Fruit fly (Drosophila melanogaster) whole organism, embryonic: ENCODE results near the gene dpr20.

ENCODE experiments used
- BEAF-32 ChIP-seq: fragments of 200-800 bp; sonication (Bioruptor generic); optimal IDR thresholded peaks from 3 replicates; lab custom pipeline; 2017; ENCODE audit warnings: missing biosample characterization, missing genetic modification characterization, mild to moderate bottlenecking, moderate library complexity, missing genetic modification reagents
- CG10565 ChIP-seq: fragments of 200-800 bp; sonication (Bioruptor generic); optimal IDR thresholded peaks from 3 replicates; lab custom pipeline; 2016; ENCODE audit warnings: missing biosample characterization, mild to moderate bottlenecking, missing genetic modification characterization
- CG10654 ChIP-seq: fragments of 200-800 bp; sonication (Bioruptor generic); optimal IDR thresholded peaks from 2 replicates; lab custom pipeline; 2016; ENCODE audit warnings: missing biosample characterization, missing genetic modification characterization
- CG12104 ChIP-seq: fragments of 200-800 bp; sonication (Bioruptor generic); optimal IDR thresholded peaks from 3 replicates; lab custom pipeline; 2016; ENCODE audit warnings: missing biosample characterization, missing genetic modification characterization
- CG15696 ChIP-seq: fragments of 200-800 bp; sonication (Bioruptor generic); optimal IDR thresholded peaks from 2 replicates; lab custom pipeline; 2019; ENCODE audit warnings: missing biosample characterization, mild to moderate bottlenecking, missing genetic modification characterization, moderate library complexity
- CG1647 ChIP-seq: fragments of 200-800 bp; sonication (Bioruptor generic); optimal IDR thresholded peaks from 3 replicates; lab custom pipeline; 2016; ENCODE audit warnings: missing biosample characterization, missing genetic modification characterization
- CG17328 ChIP-seq: fragments of 200-800 bp; sonication (Bioruptor generic); IDR thresholded peaks from 2 replicates; pipeline ENCODE4 v1.3.6; 2022; ENCODE audit warnings: missing biosample characterization, missing genetic modification characterization
- CG18599 ChIP-seq: fragments of 200-800 bp; sonication (Bioruptor generic); optimal IDR thresholded peaks from 3 replicates; lab custom pipeline; 2017; ENCODE audit warnings: missing biosample characterization, missing genetic modification characterization, mild to moderate bottlenecking, moderate library complexity, missing genetic modification reagents
- CG2678 ChIP-seq: fragments of 200-800 bp; sonication (Bioruptor generic); optimal IDR thresholded peaks from 3 replicates; lab custom pipeline; 2019; ENCODE audit warnings: missing biosample characterization, mild to moderate bottlenecking, missing genetic modification characterization, moderate library complexity
- CG30403 ChIP-seq: fragments of 200-800 bp; sonication (Bioruptor generic); optimal IDR thresholded peaks from 3 replicates; lab custom pipeline; 2016; ENCODE audit warnings: missing biosample characterization, missing genetic modification characterization
- CG3065 ChIP-seq: fragments of 200-800 bp; sonication (Bioruptor generic); optimal IDR thresholded peaks from 2 replicates; lab custom pipeline; 2016; ENCODE audit warnings: missing biosample characterization, missing genetic modification characterization
- CG31365 ChIP-seq: fragments of 200-800 bp; sonication (Bioruptor generic); optimal IDR thresholded peaks from 2 replicates; lab custom pipeline; 2018; ENCODE audit warnings: missing biosample characterization, mild to moderate bottlenecking, missing genetic modification characterization
- CG32772 ChIP-seq: fragments of 200-800 bp; sonication (Bioruptor generic); IDR thresholded peaks from 2 replicates; pipeline ENCODE4 v1.3.6; 2022; ENCODE audit warnings: missing biosample characterization, missing genetic modification characterization
- CG33557 ChIP-seq: fragments of 200-800 bp; sonication (Bioruptor generic); optimal IDR thresholded peaks from 2 replicates; lab custom pipeline; 2019; ENCODE audit warnings: missing biosample characterization, mild to moderate bottlenecking, missing genetic modification characterization, moderate library complexity
- CG3995 ChIP-seq: fragments of 200-800 bp; sonication (Bioruptor generic); optimal IDR thresholded peaks from 3 replicates; lab custom pipeline; 2016; ENCODE audit warnings: missing biosample characterization, missing genetic modification characterization
- CG6683 ChIP-seq: fragments of 200-800 bp; sonication (Bioruptor generic); optimal IDR thresholded peaks from 2 replicates; lab custom pipeline; 2017; ENCODE audit warnings: missing biosample characterization, mild to moderate bottlenecking, missing genetic modification characterization, missing genetic modification reagents
- CG6854 ChIP-seq: fragments of 200-800 bp; sonication (Bioruptor generic); optimal IDR thresholded peaks from 3 replicates; lab custom pipeline; 2017; ENCODE audit warnings: missing biosample characterization, mild to moderate bottlenecking, missing genetic modification characterization
- CG9609 ChIP-seq: fragments of 200-800 bp; sonication (Bioruptor generic); optimal IDR thresholded peaks from 3 replicates; lab custom pipeline; 2016; ENCODE audit warnings: missing biosample characterization, missing genetic modification characterization
- CG9727 ChIP-seq: fragments of 200-800 bp; sonication (Bioruptor generic); optimal IDR thresholded peaks from 3 replicates; lab custom pipeline; 2017; ENCODE audit warnings: missing biosample characterization, mild to moderate bottlenecking, missing genetic modification characterization
- CG9817 ChIP-seq: fragments of 200-800 bp; sonication (Bioruptor generic); optimal IDR thresholded peaks from 2 replicates; lab custom pipeline; 2018; ENCODE audit warnings: missing biosample characterization, mild to moderate bottlenecking, missing genetic modification characterization, moderate library complexity
- CHES-1-like ChIP-seq: fragments of 200-800 bp; sonication (Bioruptor generic); optimal IDR thresholded peaks from 2 replicates; lab custom pipeline; 2016; ENCODE audit warnings: missing biosample characterization, missing genetic modification characterization
- Doc3 ChIP-seq: fragments of 200-800 bp; sonication (Bioruptor generic); IDR thresholded peaks from 3 replicates; pipeline ENCODE4 v1.3.6; 2022; ENCODE audit warnings: missing biosample characterization, missing genetic modification characterization; ENCODE audit not compliant: partially characterized antibody
- Dp ChIP-seq: fragments of 200-800 bp; sonication (Bioruptor generic); optimal IDR thresholded peaks from 2 replicates; lab custom pipeline; 2018; ENCODE audit warnings: missing biosample characterization, mild to moderate bottlenecking, missing genetic modification characterization, moderate library complexity
- Drgx ChIP-seq: fragments of 200-800 bp; sonication (Bioruptor generic); IDR thresholded peaks from 2 replicates; pipeline ENCODE4 v1.3.6; 2022; ENCODE audit warnings: missing biosample characterization, missing genetic modification characterization
- Fer3 ChIP-seq: fragments of 200-800 bp; sonication (Bioruptor generic); optimal IDR thresholded peaks from 2 replicates; lab custom pipeline; 2018; ENCODE audit warnings: missing biosample characterization, mild to moderate bottlenecking, missing genetic modification characterization, moderate library complexity
- Lim3 ChIP-seq: fragments of 200-800 bp; sonication (Bioruptor generic); IDR thresholded peaks from 2 replicates; pipeline ENCODE4 v1.3.6; 2022; ENCODE audit warnings: missing biosample characterization, missing genetic modification characterization
- Lpt ChIP-seq: fragments of >200 bp; optimal IDR thresholded peaks from 2 replicates; lab custom pipeline; 2018; ENCODE audit warnings: missing biosample characterization, missing genetic modification characterization
- Nf-YA ChIP-seq: fragments of 200-800 bp; sonication (Bioruptor generic); IDR thresholded peaks from 2 replicates; pipeline ENCODE4 v1.3.6; 2022; ENCODE audit warnings: missing biosample characterization, missing genetic modification characterization
- Rfx ChIP-seq: fragments of 200-800 bp; sonication (Bioruptor generic); IDR thresholded peaks from 2 replicates; pipeline ENCODE4 v1.3.6; 2022; ENCODE audit warnings: missing biosample characterization, missing genetic modification characterization
- Sry-δ ChIP-seq: fragments of 200-800 bp; sonication (Bioruptor generic); optimal IDR thresholded peaks from 2 replicates; lab custom pipeline; 2016; ENCODE audit warnings: missing biosample characterization, missing genetic modification characterization
- Trl ChIP-seq, 3 experiments: fragments of >200 bp in 2 of 3; fragments of 200-800 bp in 1 of 3; sonication (Bioruptor generic) in 1 of 3; optimal IDR thresholded peaks; 2 replicates in 1 of 3; 3 replicates in 2 of 3; lab custom pipeline; 2016 to 2017; ENCODE audit warnings: missing biosample characterization in 1 of 3, missing genetic modification characterization in 1 of 3
- YL-1 ChIP-seq: fragments of 200-800 bp; sonication (Bioruptor generic); optimal IDR thresholded peaks from 3 replicates; lab custom pipeline; 2017; ENCODE audit warnings: missing biosample characterization, mild to moderate bottlenecking, missing genetic modification characterization
- bbx ChIP-seq: fragments of 200-800 bp; sonication (Bioruptor generic); IDR thresholded peaks from 2 replicates; pipeline ENCODE4 v1.3.6; 2022; ENCODE audit warnings: missing biosample characterization, missing genetic modification characterization; ENCODE audit not compliant: partially characterized antibody
- bsh ChIP-seq, 2 experiments: fragments of 200-800 bp; sonication (Bioruptor generic); optimal IDR thresholded peaks; 2 replicates each; lab custom pipeline; 2017 to 2018; ENCODE audit warnings: mild to moderate bottlenecking in 2 of 2, missing biosample characterization in 2 of 2, missing genetic modification characterization in 2 of 2, moderate library complexity in 1 of 2
- cato ChIP-seq: fragments of 200-800 bp; sonication (Bioruptor generic); optimal IDR thresholded peaks from 2 replicates; lab custom pipeline; 2016; ENCODE audit warnings: missing biosample characterization, missing genetic modification characterization, borderline replicate concordance
- chn ChIP-seq: fragments of 200-800 bp; sonication (Bioruptor generic); optimal IDR thresholded peaks from 2 replicates; lab custom pipeline; 2016; ENCODE audit warnings: missing biosample characterization, missing genetic modification characterization
- dmrt99B ChIP-seq: fragments of 200-800 bp; sonication (Bioruptor generic); optimal IDR thresholded peaks from 2 replicates; lab custom pipeline; 2018; ENCODE audit warnings: missing biosample characterization, mild to moderate bottlenecking, missing genetic modification characterization, moderate library complexity
- gsb-n ChIP-seq: fragments of 200-800 bp; sonication (Bioruptor generic); optimal IDR thresholded peaks from 3 replicates; lab custom pipeline; 2018; ENCODE audit warnings: missing biosample characterization, mild to moderate bottlenecking, missing genetic modification characterization
- kni ChIP-seq: fragments of 200-800 bp; sonication (Bioruptor generic); optimal IDR thresholded peaks from 3 replicates; lab custom pipeline; 2017; ENCODE audit warnings: mild to moderate bottlenecking, missing biosample characterization, missing genetic modification reagents, missing genetic modification characterization
- otp ChIP-seq: fragments of 200-800 bp; sonication (Bioruptor generic); IDR thresholded peaks from 3 replicates; pipeline ENCODE4, ENCODE4 v1.3.6; 2022; ENCODE audit warnings: missing biosample characterization, missing genetic modification characterization
- pum ChIP-seq: fragments of 200-800 bp; sonication (Bioruptor generic); optimal IDR thresholded peaks from 2 replicates; lab custom pipeline; 2016; ENCODE audit warnings: missing biosample characterization, missing genetic modification characterization
- ro ChIP-seq: fragments of 200-800 bp; sonication (Bioruptor generic); IDR thresholded peaks from 2 replicates; pipeline ENCODE4 v1.3.6; 2022; ENCODE audit warnings: missing biosample characterization, missing genetic modification characterization
- slou ChIP-seq: fragments of 200-800 bp; sonication (Bioruptor generic); optimal IDR thresholded peaks from 3 replicates; lab custom pipeline; 2016; ENCODE audit warnings: missing biosample characterization, missing genetic modification characterization
- ssp ChIP-seq: fragments of 200-800 bp; sonication (Bioruptor generic); IDR thresholded peaks from 2 replicates; pipeline ENCODE4 v1.3.6; 2022; ENCODE audit warnings: missing biosample characterization, missing genetic modification characterization
- tna ChIP-seq: fragments of 200-800 bp; sonication (Bioruptor generic); IDR thresholded peaks from 2 replicates; pipeline ENCODE4 v1.3.6; 2022; ENCODE audit warnings: missing biosample characterization, missing genetic modification characterization; ENCODE audit not compliant: partially characterized antibody
- vnd ChIP-seq: fragments of 200-800 bp; sonication (Bioruptor generic); IDR thresholded peaks from 3 replicates; pipeline ENCODE4 v1.3.6; 2022; ENCODE audit warnings: missing biosample characterization, missing genetic modification characterization; ENCODE audit not compliant: partially characterized antibody
- wor ChIP-seq: fragments of 200-800 bp; sonication (Bioruptor generic); IDR thresholded peaks from 2 replicates; pipeline ENCODE4 v1.3.6; 2022; ENCODE audit warnings: missing biosample characterization, missing genetic modification characterization
- zf30C ChIP-seq: fragments of 200-800 bp; sonication (Bioruptor generic); optimal IDR thresholded peaks from 3 replicates; lab custom pipeline; 2018; ENCODE audit warnings: missing biosample characterization, mild to moderate bottlenecking, missing genetic modification characterization

The dpr20 gene

DNA sequence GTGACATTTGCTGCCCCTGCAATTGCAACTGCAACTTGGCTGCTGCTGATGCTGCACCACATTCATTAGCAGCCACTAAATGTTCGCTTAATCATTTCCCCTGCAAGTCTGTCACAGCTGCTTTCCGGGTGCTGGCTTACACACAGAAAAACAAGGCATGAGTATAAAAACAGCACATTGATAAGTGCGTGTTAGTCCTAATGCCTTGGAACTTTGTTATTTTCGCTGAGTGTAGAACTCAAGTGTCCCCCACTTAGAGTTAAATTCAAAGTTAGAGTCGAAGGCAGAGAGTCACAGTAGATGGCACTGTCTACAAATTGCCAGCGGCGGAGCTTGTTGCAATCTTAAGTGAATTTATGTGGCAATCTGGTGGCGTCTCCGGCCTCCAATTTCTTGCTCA lies 43.1 kb downstream of the dpr20 start:
- TF ChIP-seq kni: no peak
- TF ChIP-seq Drgx (GFP tag; lab: Robert Waterston, UW): peak; percentile 56
- TF ChIP-seq Dp: no peak
- TF ChIP-seq zf30C (GFP tag; lab: Kevin White, UChicago): peak; percentile 26
- no peak for TF ChIP-seq ssp (GFP tag; lab: Robert Waterston, UW)
- TF ChIP-seq bsh (GFP tag; optimal IDR thresholded peaks at IDR 0.05; lab: Kevin White, UChicago): peak in 1 of 2 experiments; percentile 9

DNA sequence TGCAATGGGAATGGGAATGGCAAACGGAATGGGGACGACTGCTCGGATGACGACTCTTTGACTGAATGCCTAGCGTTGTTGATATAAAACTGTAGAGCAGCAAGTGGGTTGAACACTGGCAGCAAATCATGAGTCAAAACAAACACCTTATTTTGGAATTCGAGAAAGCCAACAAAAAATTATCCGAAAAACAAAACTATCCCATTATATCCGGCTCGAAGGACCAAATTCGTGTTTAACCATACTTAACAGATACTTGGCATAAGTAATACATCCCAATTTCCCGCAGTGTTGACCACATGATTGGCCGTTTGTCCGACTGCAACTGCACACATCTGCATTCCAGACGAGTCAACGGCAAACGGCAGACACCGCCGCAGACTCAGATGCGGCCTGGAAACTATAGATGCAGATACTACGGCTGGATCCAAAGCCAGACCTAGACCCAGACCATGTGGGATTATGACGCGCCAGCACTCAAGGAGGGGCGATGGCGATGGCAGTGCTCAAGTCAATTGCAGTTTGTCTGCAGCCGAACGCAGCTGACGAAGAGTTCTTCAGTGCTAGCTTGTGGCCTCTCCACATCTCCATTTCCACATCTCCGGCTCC lies 43.7 kb downstream of the dpr20 start:
- TF ChIP-seq cato (no peak), Lim3 (GFP tag; lab: Robert Waterston, UW) (peak; percentile 29; the same call in 1 of the 2 replicates), CG32772 (GFP tag; lab: Robert Waterston, UW) (no peak), Lpt (GFP tag; lab: Kevin White, UChicago) (no peak), wor (GFP tag; lab: Robert Waterston, UW) (0 out of 2 replicates have a peak, but pooled peaks have one; percentile 12), Rfx (GFP tag; lab: Robert Waterston, UW) (no peak), otp (GFP tag; lab: Robert Waterston, UW) (no peak), CG3065 (GFP tag; lab: Kevin White, UChicago) (no peak), CG10654 (no peak), CG9727 (GFP tag; lab: Kevin White, UChicago) (no peak), CG30403 (no peak), slou (no peak), chn (GFP tag; lab: Kevin White, UChicago) (no peak), bbx (GFP tag; lab: Robert Waterston, UW) (no peak), dmrt99B (tag; lab: Kevin White, UChicago) (peak; percentile 56), CG18599 (GFP tag; lab: Kevin White, UChicago) (no peak), vnd (GFP tag; lab: Robert Waterston, UW) (no peak), CG9817 (tag; lab: Kevin White, UChicago) (no peak), ro (GFP tag; lab: Robert Waterston, UW) (no peak), CG1647 (GFP tag; lab: Kevin White, UChicago) (no peak), Doc3 (GFP tag; lab: Robert Waterston, UW) (no peak), tna (GFP tag; lab: Robert Waterston, UW) (no peak), CG15696 (no peak), Fer3 (tag; lab: Kevin White, UChicago) (no peak), CHES-1-like (GFP tag; lab: Kevin White, UChicago) (no peak), BEAF-32 (no peak), pum (GFP tag; lab: Kevin White, UChicago) (no peak), CG9609 (no peak), CG6854 (GFP tag; lab: Kevin White, UChicago) (no peak), Trl (optimal IDR thresholded peaks at IDR 0.05; lab: Kevin White, UChicago) (no peak), Trl (GFP tag; optimal IDR thresholded peaks at IDR 0.05; lab: Kevin White, UChicago) (no peak), bsh (GFP tag; optimal IDR thresholded peaks at IDR 0.05; lab: Kevin White, UChicago) (peak; percentile 44 to 86), gsb-n (tag; lab: Kevin White, UChicago) (no peak), YL-1 (GFP tag; lab: Kevin White, UChicago) (no peak), CG33557 (no peak), CG3995 (no peak), CG31365 (tag; lab: Kevin White, UChicago) (no peak), Sry-δ (no peak), CG10565 (GFP tag; lab: Kevin White, UChicago) (no peak), CG6683 (no peak), CG2678 (tag; lab: Kevin White, UChicago) (peak; percentile 14), Nf-YA (no peak), CG17328 (GFP tag; lab: Robert Waterston, UW) (0 out of 2 replicates have a peak, but pooled peaks have one; percentile 30), CG12104 (GFP tag; lab: Kevin White, UChicago) (no peak)
